Fruit fly (Drosophila melanogaster): ENCODE results near the gene CG5001.
A peak's percentile ranks its signal among the peaks of the same experiment; 100 is the strongest.

Gene CG5001

dm6 chr2L:1217033-1217612, 31.6 kb downstream of the CG5001 start (continued):
- TF ChIP-seq CG15073 (GFP tag; optimal IDR thresholded peaks at IDR 0.05) (no peak), Dip3 (GFP tag; optimal IDR thresholded peaks at IDR 0.05) (no peak), pzg (GFP tag; optimal IDR thresholded peaks at IDR 0.05) (no peak), CG14860 (GFP tag; IDR thresholded peaks at IDR 0.05; ENCODE audit: partially characterized antibody) (no peak), CG7839 (tag; optimal IDR thresholded peaks at IDR 0.05) (no peak)

- TF ChIP-seq zen2 (GFP tag; IDR thresholded peaks at IDR 0.05; ENCODE audit: partially characterized antibody) (no peak), CG17186 (GFP tag; optimal IDR thresholded peaks at IDR 0.05) (no peak), CG11723 (GFP tag; optimal IDR thresholded peaks at IDR 0.05) (no peak), croc (GFP tag; conservative IDR thresholded peaks at IDR 0.05) (no peak), CG7963 (GFP tag; IDR thresholded peaks at IDR 0.05; ENCODE audit: partially characterized antibody) (no peak), H2.0 (GFP tag; IDR thresholded peaks at IDR 0.05) (no peak), phol (tag; optimal IDR thresholded peaks at IDR 0.05) (no peak), dmrt99B (tag; optimal IDR thresholded peaks at IDR 0.05) (no peak), CG34224 (GFP tag; IDR thresholded peaks at IDR 0.05; ENCODE audit: partially characterized antibody) (no peak), CG3281 (GFP tag; optimal IDR thresholded peaks at IDR 0.05) (no peak), CG12769 (tag; optimal IDR thresholded peaks at IDR 0.05) (peak; percentile 57), lov (optimal IDR thresholded peaks at IDR 0.05) (no peak), lov (GFP tag; IDR thresholded peaks at IDR 0.05) (no peak), Hr3 (GFP tag; optimal IDR thresholded peaks at IDR 0.05) (peak; percentile 3), Atf3 (GFP tag; optimal IDR thresholded peaks at IDR 0.05) (no peak), Hmr (GFP tag; optimal IDR thresholded peaks at IDR 0.05) (peak; percentile 42), sug (tag; optimal IDR thresholded peaks at IDR 0.05) (peak; percentile 59), fd96Cb (tag; optimal IDR thresholded peaks at IDR 0.05) (no peak), Side (GFP tag; optimal IDR thresholded peaks at IDR 0.05) (no peak), CG1602 (GFP tag; optimal IDR thresholded peaks at IDR 0.05) (peak; percentile 15), dimm (GFP tag; IDR thresholded peaks at IDR 0.05) (no peak), MTF-1 (GFP tag; optimal IDR thresholded peaks at IDR 0.05; ENCODE audit: borderline replicate concordance) (no peak), Ets65A (GFP tag) (no peak), Dek (tag; optimal IDR thresholded peaks at IDR 0.05) (peak; percentile 5), CG9727 (GFP tag; optimal IDR thresholded peaks at IDR 0.05) (no peak), sim (GFP tag; IDR thresholded peaks at IDR 0.05) (no peak), CG16863 (GFP tag; optimal IDR thresholded peaks at IDR 0.05) (no peak), CTCF (GFP tag; optimal IDR thresholded peaks at IDR 0.05) (no peak), CG8281 (tag; optimal IDR thresholded peaks at IDR 0.05) (no peak), grn (GFP tag; optimal IDR thresholded peaks at IDR 0.05) (no peak), Dip3 (GFP tag; optimal IDR thresholded peaks at IDR 0.05) (peak; percentile 31), peb (GFP tag; IDR thresholded peaks at IDR 0.05) (no peak), CG13123 (GFP tag; optimal IDR thresholded peaks at IDR 0.05) (no peak), CG1603 (tag; optimal IDR thresholded peaks at IDR 0.05) (peak; percentile 60), CG17359 (tag; optimal IDR thresholded peaks at IDR 0.05) (no peak), wor (GFP tag; IDR thresholded peaks at IDR 0.05) (no peak), E2f2 (GFP tag; IDR thresholded peaks at IDR 0.05) (peak; percentile 35; the same call in 1 of the 2 replicates), CoRest (tag; optimal IDR thresholded peaks at IDR 0.05) (peak; percentile 27), Sin3A (optimal IDR thresholded peaks at IDR 0.05) (no peak), Pdp1 (GFP tag; optimal IDR thresholded peaks at IDR 0.05) (no peak), tll (GFP tag; optimal IDR thresholded peaks at IDR 0.05) (no peak), CG6689 (GFP tag; IDR thresholded peaks at IDR 0.05) (no peak), Lim3 (GFP tag; IDR thresholded peaks at IDR 0.05) (no peak), CG13287 (GFP tag; IDR thresholded peaks at IDR 0.05; ENCODE audit: partially characterized antibody) (no peak), Optix (GFP tag; IDR thresholded peaks at IDR 0.05) (0 out of 3 replicates have a peak, but pooled peaks have one; percentile 38)
These were observed 32.4 kb downstream of the CG5001 start for dm6 chr2L:1217892-1218473.

Data from whole organism, embryonic.